Worm (Caenorhabditis elegans) whole organism, L3 larva: Measurements from ENCODE around the gene F26D11.12.
A peak's percentile ranks its signal among the peaks of the same experiment; 100 is the strongest.

Source experiments
- R02D3.7 ChIP-seq: fragments of 150-350 bp; optimal IDR thresholded peaks from 2 replicates; lab custom pipeline; 2014; ENCODE audit warnings: missing biosample characterization, missing genetic modification characterization
- aly-2 ChIP-seq: fragments of 150-350 bp; optimal IDR thresholded peaks from 2 replicates; lab custom pipeline; 2014; ENCODE audit warnings: missing biosample characterization, missing genetic modification characterization
- ama-1 ChIP-seq: fragments of 150-350 bp; optimal IDR thresholded peaks from 2 replicates; lab custom pipeline; 2018
- ceh-16 ChIP-seq: sonication (generic microtip); optimal IDR thresholded peaks from 2 replicates; lab custom pipeline; 2017; ENCODE audit warnings: missing biosample characterization, missing genetic modification characterization
- ceh-28 ChIP-seq: fragments of 150-350 bp; optimal IDR thresholded peaks from 2 replicates; lab custom pipeline; 2014; ENCODE audit warnings: missing biosample characterization, missing genetic modification reagents, missing genetic modification characterization
- ceh-9 ChIP-seq: sonication (generic microtip); optimal IDR thresholded peaks from 2 replicates; lab custom pipeline; 2018; ENCODE audit warnings: missing biosample characterization, missing genetic modification characterization
- daf-12 ChIP-seq: fragments of 150-350 bp; optimal IDR thresholded peaks from 2 replicates; lab custom pipeline; 2014; ENCODE audit warnings: missing biosample characterization, missing genetic modification reagents, missing genetic modification characterization
- egl-27 ChIP-seq: sonication (generic microtip); optimal IDR thresholded peaks from 4 replicates; lab custom pipeline; 2017; ENCODE audit warnings: missing biosample characterization, missing genetic modification reagents, missing genetic modification characterization
- fkh-10 ChIP-seq: sonication (generic microtip); optimal IDR thresholded peaks from 2 replicates; lab custom pipeline; 2017; ENCODE audit warnings: missing biosample characterization, missing genetic modification reagents, missing genetic modification characterization
- fos-1 ChIP-seq: fragments of 150-350 bp; optimal IDR thresholded peaks from 2 replicates; lab custom pipeline; 2014; ENCODE audit warnings: missing biosample characterization, missing genetic modification characterization
- jun-1 ChIP-seq: fragments of 150-350 bp; optimal IDR thresholded peaks from 2 replicates; lab custom pipeline; 2014; ENCODE audit warnings: missing biosample characterization, missing genetic modification reagents, missing genetic modification characterization
- mdl-1 ChIP-seq: fragments of 150-350 bp; optimal IDR thresholded peaks from 2 replicates; lab custom pipeline; 2014; ENCODE audit warnings: missing biosample characterization, missing genetic modification characterization
- nfya-1 ChIP-seq: sonication (generic microtip); optimal IDR thresholded peaks from 2 replicates; lab custom pipeline; 2017; ENCODE audit warnings: missing genetic modification characterization, mild to moderate bottlenecking, missing compliant biosample characterization, antibody characterized with exemption, moderate library complexity; ENCODE audit not compliant: insufficient read depth
- nhr-11 ChIP-seq: fragments of 150-350 bp; optimal IDR thresholded peaks from 2 replicates; lab custom pipeline; 2014; ENCODE audit warnings: missing biosample characterization, missing genetic modification characterization
- nhr-12 ChIP-seq: fragments of 150-350 bp; optimal IDR thresholded peaks from 2 replicates; lab custom pipeline; 2014; ENCODE audit warnings: missing biosample characterization, missing genetic modification characterization
- nhr-237 ChIP-seq: fragments of 150-350 bp; optimal IDR thresholded peaks from 2 replicates; lab custom pipeline; 2014; ENCODE audit warnings: missing biosample characterization, missing genetic modification characterization
- nhr-43 ChIP-seq: sonication (generic microtip); optimal IDR thresholded peaks from 2 replicates; lab custom pipeline; 2016; ENCODE audit warnings: mild to moderate bottlenecking, missing genetic modification characterization, missing compliant biosample characterization; ENCODE audit not compliant: poor library complexity, severe bottlenecking
- pqm-1 ChIP-seq: fragments of 150-350 bp; optimal IDR thresholded peaks from 2 replicates; lab custom pipeline; 2017; ENCODE audit warnings: missing biosample characterization, missing genetic modification characterization, inconsistent platforms
- unc-39 ChIP-seq: sonication (generic microtip); optimal IDR thresholded peaks from 4 replicates; lab custom pipeline; 2017; ENCODE audit warnings: missing biosample characterization, missing genetic modification characterization
- zag-1 ChIP-seq: fragments of 150-350 bp; optimal IDR thresholded peaks from 2 replicates; lab custom pipeline; 2014; ENCODE audit warnings: missing biosample characterization, missing genetic modification characterization

Gene F26D11.12

DNA sequence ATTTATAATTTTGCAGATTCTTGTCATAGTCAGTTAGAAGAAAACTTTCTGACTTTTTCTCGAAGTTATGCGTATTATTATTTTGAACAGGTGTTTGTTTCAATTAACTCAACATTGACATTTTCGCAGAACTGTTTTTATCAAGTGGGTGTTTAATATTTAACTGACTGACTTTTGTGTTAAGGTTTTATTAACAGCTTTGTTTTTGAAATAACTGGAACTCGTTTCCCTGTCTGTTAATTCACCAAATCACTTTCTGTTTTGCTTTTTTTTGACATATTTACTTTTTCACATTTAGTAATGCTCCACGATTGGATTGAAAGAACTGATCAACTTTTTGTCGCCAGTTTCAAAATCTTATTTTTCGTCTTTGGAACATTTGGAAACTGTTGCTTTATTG, 29.6 kb downstream of the F26D11.12 start, which contains the start of gene srsx-7:
Gene srsx-7 (plus strand): TSS at position 301 of the 400 bp plus-strand sequence.
- no peak for TF ChIP-seq jun-1 (tag; lab: Kevin White, UChicago)
- TF ChIP-seq pqm-1 (tag; lab: Kevin White, UChicago): no peak
- TF ChIP-seq nhr-11 (tag; lab: Kevin White, UChicago): no peak
- no peak for TF ChIP-seq egl-27 (tag; lab: Kevin White, UChicago)
- no peak for TF ChIP-seq ceh-16
- no peak for TF ChIP-seq nhr-237 (tag; lab: Kevin White, UChicago)
- no peak for TF ChIP-seq nhr-12 (tag; lab: Kevin White, UChicago)
- no peak for TF ChIP-seq nhr-43
- TF ChIP-seq R02D3.7 (tag; lab: Kevin White, UChicago): no peak
- no peak for TF ChIP-seq zag-1 (tag; lab: Kevin White, UChicago)
- no peak for TF ChIP-seq aly-2
- TF ChIP-seq daf-12 (tag; lab: Kevin White, UChicago): no peak
- TF ChIP-seq fos-1 (tag; lab: Kevin White, UChicago): no peak
- TF ChIP-seq ama-1 (lab: Kevin White, UChicago): no peak
- TF ChIP-seq ceh-9: no peak
- no peak for TF ChIP-seq ceh-28 (tag; lab: Kevin White, UChicago)
- TF ChIP-seq mdl-1 (tag; lab: Kevin White, UChicago): no peak
- TF ChIP-seq unc-39 (tag; lab: Kevin White, UChicago): no peak
- TF ChIP-seq nfya-1: no peak

DNA sequence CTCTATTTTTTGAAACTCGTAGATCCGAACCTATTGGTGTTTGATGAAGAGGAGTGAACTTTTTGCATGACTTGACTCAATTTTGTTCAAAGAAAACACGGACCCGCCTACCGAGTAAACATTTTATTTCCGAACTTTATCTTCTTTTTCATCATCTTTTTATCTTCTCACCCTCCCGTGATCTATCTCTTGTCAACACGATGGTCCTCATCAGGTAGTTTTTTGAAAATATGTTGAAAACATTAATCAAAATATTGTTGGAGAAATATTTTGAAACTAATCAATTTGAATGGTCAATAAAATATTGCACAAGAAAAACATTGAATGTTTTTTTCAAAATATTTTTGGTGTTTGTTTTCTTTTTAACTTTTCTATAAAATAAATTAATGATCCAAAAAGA, 46.7 kb downstream of the F26D11.12 start:
- TF ChIP-seq ceh-9 (no peak), fkh-10 (GFP tag; lab: Kevin White, UChicago) (peak; percentile 1)
